Fruit fly (Drosophila melanogaster) whole organism, embryonic: ENCODE data around the gene RpL34b.

Source experiments
- Atf6 ChIP-seq: fragments of 200-800 bp; sonication (Bioruptor generic); IDR thresholded peaks from 2 replicates; pipeline ENCODE4 v1.3.6; 2022; ENCODE audit warnings: missing biosample characterization, missing genetic modification characterization
- CG10209 ChIP-seq: fragments of 200-800 bp; sonication (Bioruptor generic); optimal IDR thresholded peaks from 3 replicates; lab custom pipeline; 2017; ENCODE audit warnings: missing biosample characterization, mild to moderate bottlenecking, missing genetic modification characterization, missing genetic modification reagents
- CG11504 ChIP-seq: fragments of 200-800 bp; sonication (Bioruptor generic); optimal IDR thresholded peaks from 3 replicates; lab custom pipeline; 2019; ENCODE audit warnings: missing biosample characterization, mild to moderate bottlenecking, missing genetic modification characterization, moderate library complexity
- CG14441 ChIP-seq: fragments of 200-800 bp; sonication (Bioruptor generic); IDR thresholded peaks from 2 replicates; pipeline ENCODE4 v1.3.6; 2022; ENCODE audit warnings: missing biosample characterization, missing genetic modification characterization
- CG15696 ChIP-seq: fragments of 200-800 bp; sonication (Bioruptor generic); optimal IDR thresholded peaks from 2 replicates; lab custom pipeline; 2019; ENCODE audit warnings: missing biosample characterization, mild to moderate bottlenecking, missing genetic modification characterization, moderate library complexity
- CG17361 ChIP-seq: fragments of 200-800 bp; sonication (Bioruptor generic); IDR thresholded peaks from 3 replicates; pipeline ENCODE4 v1.3.6; 2022; ENCODE audit warnings: missing biosample characterization, missing genetic modification characterization
- CG17568 ChIP-seq: fragments of 200-800 bp; sonication (Bioruptor generic); optimal IDR thresholded peaks from 2 replicates; lab custom pipeline; 2018; ENCODE audit warnings: missing biosample characterization, mild to moderate bottlenecking, missing genetic modification characterization, moderate library complexity
- CG2120 ChIP-seq: fragments of 200-800 bp; sonication (Bioruptor generic); optimal IDR thresholded peaks from 3 replicates; lab custom pipeline; 2016; ENCODE audit warnings: missing biosample characterization, missing genetic modification characterization
- CG2129 ChIP-seq: fragments of 200-800 bp; sonication (Bioruptor generic); IDR thresholded peaks from 2 replicates; pipeline ENCODE4 v1.3.6; 2022; ENCODE audit warnings: missing biosample characterization, missing genetic modification characterization; ENCODE audit not compliant: partially characterized antibody
- CG32532 ChIP-seq: fragments of 200-800 bp; sonication (Bioruptor generic); IDR thresholded peaks from 2 replicates; pipeline ENCODE4 v1.3.6; 2022; ENCODE audit warnings: missing biosample characterization, missing genetic modification characterization
- CG4328 ChIP-seq: fragments of 200-800 bp; sonication (Bioruptor generic); optimal IDR thresholded peaks from 3 replicates; lab custom pipeline; 2017; ENCODE audit warnings: missing biosample characterization, missing genetic modification reagents, missing genetic modification characterization
- CG4617 ChIP-seq: fragments of 200-800 bp; sonication (Bioruptor generic); optimal IDR thresholded peaks from 3 replicates; lab custom pipeline; 2016; ENCODE audit warnings: missing biosample characterization, missing genetic modification characterization, borderline replicate concordance
- CG5953 ChIP-seq: fragments of 200-800 bp; sonication (Bioruptor generic); IDR thresholded peaks from 2 replicates; pipeline ENCODE4 v1.3.6; 2022; ENCODE audit warnings: missing biosample characterization, missing genetic modification characterization
- CG6254 ChIP-seq: fragments of 200-800 bp; sonication (Bioruptor generic); optimal IDR thresholded peaks from 3 replicates; lab custom pipeline; 2017; ENCODE audit warnings: mild to moderate bottlenecking, missing biosample characterization, missing genetic modification reagents, missing genetic modification characterization
- CG7745 ChIP-seq: fragments of 200-800 bp; sonication (Bioruptor generic); optimal IDR thresholded peaks from 2 replicates; lab custom pipeline; 2018; ENCODE audit warnings: missing biosample characterization, mild to moderate bottlenecking, missing genetic modification characterization, moderate library complexity
- CG9932 ChIP-seq: fragments of 200-800 bp; sonication (Bioruptor generic); IDR thresholded peaks from 2 replicates; pipeline ENCODE4 v1.3.6; 2022; ENCODE audit warnings: missing biosample characterization, missing genetic modification characterization
- Drgx ChIP-seq: fragments of 200-800 bp; sonication (Bioruptor generic); IDR thresholded peaks from 2 replicates; pipeline ENCODE4 v1.3.6; 2022; ENCODE audit warnings: missing biosample characterization, missing genetic modification characterization
- Fer3 ChIP-seq: fragments of 200-800 bp; sonication (Bioruptor generic); optimal IDR thresholded peaks from 2 replicates; lab custom pipeline; 2018; ENCODE audit warnings: missing biosample characterization, mild to moderate bottlenecking, missing genetic modification characterization, moderate library complexity
- Hey ChIP-seq: fragments of 200-800 bp; sonication (Bioruptor generic); optimal IDR thresholded peaks from 3 replicates; lab custom pipeline; 2018; ENCODE audit warnings: missing biosample characterization, mild to moderate bottlenecking, missing genetic modification characterization
- Meics ChIP-seq: fragments of 200-800 bp; sonication (Bioruptor generic); optimal IDR thresholded peaks from 2 replicates; lab custom pipeline; 2017; ENCODE audit warnings: missing biosample characterization, mild to moderate bottlenecking, missing genetic modification characterization
- Nf-YB ChIP-seq: fragments of 200-800 bp; sonication (Bioruptor generic); optimal IDR thresholded peaks from 3 replicates; lab custom pipeline; 2019; ENCODE audit warnings: missing biosample characterization, mild to moderate bottlenecking, missing genetic modification characterization, moderate library complexity
- Poxn ChIP-seq: fragments of 200-800 bp; sonication (Bioruptor generic); IDR thresholded peaks from 2 replicates; pipeline ENCODE4 v1.3.6; 2022; ENCODE audit warnings: missing biosample characterization, missing genetic modification characterization
- Usf ChIP-seq: fragments of 200-800 bp; sonication (Bioruptor generic); optimal IDR thresholded peaks from 2 replicates; lab custom pipeline; 2017; ENCODE audit warnings: missing genotype, missing biosample characterization, missing genetic modification characterization
- bsh ChIP-seq, 2 experiments: fragments of 200-800 bp; sonication (Bioruptor generic); optimal IDR thresholded peaks; 2 replicates each; lab custom pipeline; 2017 to 2018; ENCODE audit warnings: mild to moderate bottlenecking in 2 of 2, missing biosample characterization in 2 of 2, missing genetic modification characterization in 2 of 2, moderate library complexity in 1 of 2
- chinmo ChIP-seq: fragments of 200-800 bp; sonication (Bioruptor generic); IDR thresholded peaks from 4 replicates; pipeline ENCODE4 v1.3.6; 2022; ENCODE audit warnings: missing biosample characterization, missing genetic modification characterization; ENCODE audit not compliant: partially characterized antibody
- dimm ChIP-seq: fragments of 200-800 bp; sonication (Bioruptor generic); IDR thresholded peaks from 2 replicates; pipeline ENCODE4 v1.3.6; 2022; ENCODE audit warnings: missing biosample characterization, missing genetic modification characterization
- dmrt11E ChIP-seq: fragments of 200-800 bp; sonication (Bioruptor generic); optimal IDR thresholded peaks from 3 replicates; lab custom pipeline; 2018; ENCODE audit warnings: missing biosample characterization, mild to moderate bottlenecking, missing genetic modification characterization, moderate library complexity
- exex ChIP-seq: fragments of 200-800 bp; sonication (Bioruptor generic); optimal IDR thresholded peaks from 4 replicates; lab custom pipeline; 2018; ENCODE audit warnings: missing biosample characterization, mild to moderate bottlenecking, missing genetic modification characterization, moderate library complexity
- kah ChIP-seq: fragments of 200-800 bp; sonication (Bioruptor generic); optimal IDR thresholded peaks from 2 replicates; lab custom pipeline; 2018; ENCODE audit warnings: missing biosample characterization, mild to moderate bottlenecking, missing genetic modification characterization
- lab ChIP-seq: fragments of 200-800 bp; sonication (Bioruptor generic); optimal IDR thresholded peaks from 3 replicates; lab custom pipeline; 2017; ENCODE audit warnings: missing biosample characterization, missing genetic modification characterization, mild to moderate bottlenecking, moderate library complexity, missing genetic modification reagents
- nom ChIP-seq: fragments of 200-800 bp; sonication (Bioruptor generic); optimal IDR thresholded peaks from 2 replicates; lab custom pipeline; 2017; ENCODE audit warnings: missing biosample characterization, missing genetic modification characterization, mild to moderate bottlenecking, moderate library complexity, missing genetic modification reagents
- org-1 ChIP-seq: fragments of 200-800 bp; sonication (Bioruptor generic); optimal IDR thresholded peaks from 2 replicates; lab custom pipeline; 2017; ENCODE audit warnings: missing biosample characterization, missing genetic modification characterization
- sc ChIP-seq, 3 experiments: fragments of >200 bp in 2 of 3; fragments of 200-800 bp in 1 of 3; sonication (Bioruptor generic) in 1 of 3; optimal IDR thresholded peaks; 2 replicates in 2 of 3; 3 replicates in 1 of 3; lab custom pipeline; 2017; ENCODE audit warnings: mild to moderate bottlenecking in 1 of 3, missing biosample characterization in 1 of 3, missing genetic modification characterization in 1 of 3, missing genetic modification reagents in 1 of 3
- sd ChIP-seq: fragments of 200-800 bp; sonication (Bioruptor generic); optimal IDR thresholded peaks from 3 replicates; lab custom pipeline; 2018; ENCODE audit warnings: missing biosample characterization, mild to moderate bottlenecking, missing genetic modification characterization, moderate library complexity
- sim ChIP-seq: fragments of 200-800 bp; sonication (Bioruptor generic); IDR thresholded peaks from 2 replicates; pipeline ENCODE4 v1.3.6; 2022; ENCODE audit warnings: missing biosample characterization, missing genetic modification characterization
- tgo ChIP-seq: fragments of 200-800 bp; sonication (Bioruptor generic); IDR thresholded peaks from 3 replicates; pipeline ENCODE4 v1.3.6; 2022; ENCODE audit warnings: missing biosample characterization, missing genetic modification characterization
- tx ChIP-seq: fragments of 200-800 bp; sonication (Bioruptor generic); optimal IDR thresholded peaks from 2 replicates; lab custom pipeline; 2016; ENCODE audit warnings: missing biosample characterization, missing genetic modification characterization
- vvl ChIP-seq: fragments of 200-800 bp; sonication (Bioruptor generic); IDR thresholded peaks from 2 replicates; pipeline ENCODE4 v1.3.6; 2022; ENCODE audit warnings: missing biosample characterization, missing genetic modification characterization

Gene RpL34b

dm6 chr3R:9390201-9390600 lies 10.8 kb downstream of the RpL34b start (continued):
- peak; percentile 39 for TF ChIP-seq dmrt11E (tag; lab: Kevin White, UChicago)
- no peak for TF ChIP-seq Hey (tag; lab: Kevin White, UChicago)
- no peak for TF ChIP-seq CG7745 (tag; lab: Kevin White, UChicago)
- TF ChIP-seq CG17568 (GFP tag; lab: Kevin White, UChicago), result peak; percentile 46
- TF ChIP-seq sc (optimal IDR thresholded peaks at IDR 0.05; lab: Kevin White, UChicago), result no peak
- TF ChIP-seq sc (GFP tag; optimal IDR thresholded peaks at IDR 0.05; lab: Kevin White, UChicago), result no peak
- peak; percentile 41 for TF ChIP-seq CG15696
- TF ChIP-seq chinmo (GFP tag; lab: Robert Waterston, UW), result 0 out of 4 replicates have a peak, but pooled peaks have one; percentile 15
- TF ChIP-seq Meics (GFP tag; lab: Kevin White, UChicago), result peak; percentile 26
- TF ChIP-seq Nf-YB, result peak; percentile 39
- TF ChIP-seq CG4328 (GFP tag; lab: Kevin White, UChicago), result no peak
- no peak for TF ChIP-seq Usf (GFP tag; lab: Kevin White, UChicago)
- peak; percentile 6 for TF ChIP-seq CG11504 (tag; lab: Kevin White, UChicago)
- 0 out of 3 replicates have a peak, but pooled peaks have one; percentile 18 for TF ChIP-seq CG17361 (GFP tag; lab: Robert Waterston, UW)
- TF ChIP-seq CG6254 (GFP tag; lab: Kevin White, UChicago), result peak; percentile 7
- TF ChIP-seq Poxn, result no peak
- no peak for TF ChIP-seq tx (GFP tag; lab: Kevin White, UChicago)
- TF ChIP-seq CG10209 (GFP tag; lab: Kevin White, UChicago), result peak; percentile 5
- TF ChIP-seq dimm (GFP tag; lab: Robert Waterston, UW), result no peak
- no peak for TF ChIP-seq org-1
- no peak for TF ChIP-seq tgo (GFP tag; lab: Robert Waterston, UW)
- no peak for TF ChIP-seq CG14441 (GFP tag; lab: Robert Waterston, UW)
- no peak for TF ChIP-seq vvl (GFP tag; lab: Robert Waterston, UW)
- TF ChIP-seq lab (GFP tag; lab: Kevin White, UChicago), result peak; percentile 36
- TF ChIP-seq Fer3 (tag; lab: Kevin White, UChicago), result peak; percentile 20
- no peak for TF ChIP-seq CG32532 (GFP tag; lab: Robert Waterston, UW)

dm6 chr3R:9388972-9389371 lies 12.1 kb downstream of the RpL34b start:
- TF ChIP-seq CG2120 (GFP tag; lab: Kevin White, UChicago) (no peak), bsh (GFP tag; optimal IDR thresholded peaks at IDR 0.05; lab: Kevin White, UChicago) (peak in 1 of 2 experiments; percentile 72), sim (GFP tag; lab: Robert Waterston, UW) (no peak), CG5953 (GFP tag; lab: Robert Waterston, UW) (no peak), nom (peak; percentile 96), CG4617 (no peak), Drgx (peak; percentile 50; the same call in 1 of the 2 replicates), Atf6 (0 out of 2 replicates have a peak, but pooled peaks have one; percentile 20), kah (GFP tag; lab: Kevin White, UChicago) (no peak), CG2129 (GFP tag; lab: Robert Waterston, UW) (no peak)

- TF ChIP-seq exex (tag; lab: Kevin White, UChicago), result peak; percentile 52
- no peak for TF ChIP-seq CG9932 (GFP tag; lab: Robert Waterston, UW)
- peak; percentile 59 for TF ChIP-seq sd (tag; lab: Kevin White, UChicago)
Measured at dm6 chr3R:9388321-9388720, 12.7 kb downstream of the RpL34b start.
